Worm (Caenorhabditis elegans): Measurements from ENCODE around the gene C07A9.5.

Gene C07A9.5

DNA sequence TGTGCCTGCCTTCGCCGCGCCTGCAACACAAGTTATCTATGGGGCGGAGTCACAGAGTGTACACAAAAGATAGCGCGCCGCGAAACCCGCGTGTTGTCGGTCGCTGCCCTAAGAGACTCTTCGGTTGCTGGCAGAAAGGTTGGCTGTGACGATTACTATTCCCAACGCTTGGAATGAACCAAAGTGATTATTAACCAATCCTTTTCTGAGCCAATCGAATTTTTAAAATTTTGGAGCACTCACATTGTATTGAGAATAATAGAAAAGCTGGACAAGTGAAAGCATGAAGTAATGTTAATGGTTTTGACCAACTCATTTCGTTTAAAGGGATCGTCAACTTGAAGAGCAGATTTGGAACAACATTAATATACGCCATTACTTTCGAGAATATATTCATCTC lies 34.6 kb upstream of the C07A9.5 start (continued):
- no peak for TF ChIP-seq skn-1 (tag; optimal IDR thresholded peaks at IDR 0.05)
- no peak for TF ChIP-seq sptf-1 (tag; optimal IDR thresholded peaks at IDR 0.05)
- TF ChIP-seq nhr-71 (tag; optimal IDR thresholded peaks at IDR 0.05) = peak; percentile 89
- peak; percentile 18 for TF ChIP-seq F16B12.6 (tag; optimal IDR thresholded peaks at IDR 0.05)
- TF ChIP-seq ztf-11 (tag; optimal IDR thresholded peaks at IDR 0.05) = peak in 1 of 2 experiments; percentile 37
- peak; percentile 4 for TF ChIP-seq jun-1 (tag; optimal IDR thresholded peaks at IDR 0.05)
- TF ChIP-seq C34B4.2 (tag; optimal IDR thresholded peaks at IDR 0.05) = no peak
- TF ChIP-seq xbp-1 (tag; optimal IDR thresholded peaks at IDR 0.05) = peak; percentile 58
- no peak for TF ChIP-seq pag-3 (tag; optimal IDR thresholded peaks at IDR 0.05; ENCODE audit: borderline replicate concordance, insufficient read depth)
- no peak; the same call in 1 of the 2 replicates for TF ChIP-seq unc-98 (GFP tag; IDR thresholded peaks at IDR 0.05)
- peak; percentile 77 for TF ChIP-seq aly-2 (tag; optimal IDR thresholded peaks at IDR 0.05)
- no peak for TF ChIP-seq egl-27 (tag; optimal IDR thresholded peaks at IDR 0.05)
- TF ChIP-seq sup-37 (GFP tag; optimal IDR thresholded peaks at IDR 0.05) = peak; percentile 55
- peak in 1 of 2 experiments; percentile 69 for TF ChIP-seq lin-35 (GFP tag; optimal IDR thresholded peaks at IDR 0.05)
- TF ChIP-seq nhr-77 (tag; optimal IDR thresholded peaks at IDR 0.05) = peak; percentile 40
- TF ChIP-seq pax-3 (tag; optimal IDR thresholded peaks at IDR 0.05) = peak; percentile 50
- TF ChIP-seq aha-1 (tag; optimal IDR thresholded peaks at IDR 0.05) = no peak
- peak; percentile 35 to 59 for TF ChIP-seq efl-1 (optimal IDR thresholded peaks at IDR 0.05)
- TF ChIP-seq efl-1 (GFP tag; optimal IDR thresholded peaks at IDR 0.05 in 1 of 2) = peak; percentile 37 to 97
- TF ChIP-seq nhr-12 (tag; optimal IDR thresholded peaks at IDR 0.05) = no peak
- TF ChIP-seq egl-13 (tag; optimal IDR thresholded peaks at IDR 0.05) = peak; percentile 20
- TF ChIP-seq fkh-8 (tag; optimal IDR thresholded peaks at IDR 0.05) = no peak
- peak; percentile 91 for TF ChIP-seq elt-2 (tag; optimal IDR thresholded peaks at IDR 0.05)
- TF ChIP-seq Y116A8C.19 (tag; optimal IDR thresholded peaks at IDR 0.05; ENCODE audit: borderline replicate concordance) = no peak
- peak; percentile 60 for TF ChIP-seq tbx-2 (tag; optimal IDR thresholded peaks at IDR 0.05)
- no peak for TF ChIP-seq blmp-1 (tag; optimal IDR thresholded peaks at IDR 0.05)
- peak; percentile 35 for TF ChIP-seq lin-15B (tag; optimal IDR thresholded peaks at IDR 0.05)
- peak; percentile 62; the same call in 1 of the 2 replicates for TF ChIP-seq ceh-88 (GFP tag; IDR thresholded peaks at IDR 0.05)
- TF ChIP-seq lin-13 (GFP tag; optimal IDR thresholded peaks at IDR 0.05) = no peak
- TF ChIP-seq nhr-11 (tag; optimal IDR thresholded peaks at IDR 0.05) = no peak
- TF ChIP-seq mep-1 (tag; optimal IDR thresholded peaks at IDR 0.05) = peak; percentile 14
- TF ChIP-seq nhr-85 (tag) = peak; percentile 88
- no peak for TF ChIP-seq sox-4 (tag; optimal IDR thresholded peaks at IDR 0.05)
- TF ChIP-seq ceh-8 (GFP tag; optimal IDR thresholded peaks at IDR 0.05) = peak; percentile 8
- no peak for TF ChIP-seq mef-2 (tag; optimal IDR thresholded peaks at IDR 0.05)
- TF ChIP-seq ama-1 (optimal IDR thresholded peaks at IDR 0.05) = peak; percentile 91
- TF ChIP-seq hlh-17 (GFP tag; optimal IDR thresholded peaks at IDR 0.05; ENCODE audit: borderline replicate concordance) = no peak
- peak; percentile 43 for TF ChIP-seq C04F5.9 (tag; optimal IDR thresholded peaks at IDR 0.05)
- TF ChIP-seq tlp-1 (tag; optimal IDR thresholded peaks at IDR 0.05) = no peak
- TF ChIP-seq grh-1 (GFP tag; IDR thresholded peaks at IDR 0.05) = peak; percentile 62
- TF ChIP-seq zip-4 (GFP tag; optimal IDR thresholded peaks at IDR 0.05) = peak; percentile 64
- TF ChIP-seq rnt-1 (tag; optimal IDR thresholded peaks at IDR 0.05) = peak; percentile 90

DNA sequence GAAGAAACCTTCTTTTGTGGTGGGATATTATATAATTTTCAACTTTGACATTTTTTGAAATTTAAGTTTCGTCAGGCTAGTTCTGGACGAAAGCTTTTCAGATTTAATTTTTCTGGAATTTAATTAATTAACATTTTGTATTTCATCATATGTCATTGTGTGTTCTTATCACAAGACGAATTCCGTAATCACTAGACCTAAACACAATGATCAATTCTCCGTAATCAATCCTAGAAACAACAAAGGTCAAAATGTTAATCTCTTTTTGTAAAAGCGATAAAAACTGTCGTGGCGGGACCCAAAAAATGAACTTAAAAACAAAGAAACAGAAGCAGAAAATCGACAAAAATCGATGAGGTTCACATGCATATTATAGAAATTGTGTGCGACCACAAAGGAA lies 32.1 kb upstream of the C07A9.5 start:
- no peak for TF ChIP-seq skn-1 (tag; optimal IDR thresholded peaks at IDR 0.05)
- peak; percentile 29 for TF ChIP-seq nhr-71 (tag; optimal IDR thresholded peaks at IDR 0.05)
- no peak for TF ChIP-seq ztf-4 (tag; optimal IDR thresholded peaks at IDR 0.05)
- TF ChIP-seq elt-2 (tag; optimal IDR thresholded peaks at IDR 0.05) = peak; percentile 50
- TF ChIP-seq dpl-1 (GFP tag; optimal IDR thresholded peaks at IDR 0.05) = no peak
- no peak for TF ChIP-seq blmp-1 (tag; optimal IDR thresholded peaks at IDR 0.05)
- no peak for TF ChIP-seq nhr-77 (tag; optimal IDR thresholded peaks at IDR 0.05)
- TF ChIP-seq unc-130 (tag; optimal IDR thresholded peaks at IDR 0.05) = no peak
- TF ChIP-seq nhr-19 (GFP tag; conservative IDR thresholded peaks at IDR 0.05) = no peak

Measured in whole organism, L1 larva.